Worm (Caenorhabditis elegans) whole organism, dauer: ENCODE data around the gene F55B11.6.
"Not testable (repeated sequence)": the region's sequence is repeated elsewhere in the genome, so short reads cannot be mapped to it uniquely, and the experiment has no call there.

Experiments used
- unc-62 ChIP-seq: sonication (generic microtip); optimal IDR thresholded peaks from 2 replicates; lab custom pipeline; 2017; ENCODE audit warnings: missing biosample characterization, missing genetic modification reagents, missing genetic modification characterization

Gene F55B11.6

ce11 chrIV:14417128-14417527, at the start of gene F55B11.6:
TSS of gene F55B11.6 (minus strand) at chrIV:14417228.
- TF ChIP-seq unc-62 (GFP tag; lab: Kevin White, UChicago) = no peak

DNA sequence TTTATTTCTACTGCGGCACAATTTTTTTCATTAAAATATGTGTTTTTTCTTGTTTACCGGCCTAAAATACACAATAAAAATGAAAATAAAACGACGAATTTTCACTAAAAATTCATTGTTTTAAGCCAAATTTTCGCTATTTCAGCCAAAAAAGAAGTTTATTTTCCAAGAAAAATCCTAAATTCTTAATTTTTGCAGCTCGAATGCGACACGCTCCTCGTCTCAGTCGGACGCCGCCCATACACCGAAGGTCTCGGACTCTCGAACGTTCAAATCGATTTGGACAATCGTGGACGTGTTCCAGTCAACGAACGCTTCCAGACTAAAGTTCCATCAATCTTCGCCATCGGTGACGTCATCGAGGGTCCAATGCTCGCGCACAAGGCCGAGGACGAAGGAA, 49.0 kb upstream of the F55B11.6 start:
- TF ChIP-seq unc-62 (GFP tag; lab: Kevin White, UChicago) = no peak

ce11 chrIV:14464065-14464567, 47.1 kb upstream of the F55B11.6 start, which contains the start of gene dld-1:
TSS of gene dld-1 (plus strand) at chrIV:14464517.
- no peak for TF ChIP-seq unc-62 (GFP tag; lab: Kevin White, UChicago)

DNA sequence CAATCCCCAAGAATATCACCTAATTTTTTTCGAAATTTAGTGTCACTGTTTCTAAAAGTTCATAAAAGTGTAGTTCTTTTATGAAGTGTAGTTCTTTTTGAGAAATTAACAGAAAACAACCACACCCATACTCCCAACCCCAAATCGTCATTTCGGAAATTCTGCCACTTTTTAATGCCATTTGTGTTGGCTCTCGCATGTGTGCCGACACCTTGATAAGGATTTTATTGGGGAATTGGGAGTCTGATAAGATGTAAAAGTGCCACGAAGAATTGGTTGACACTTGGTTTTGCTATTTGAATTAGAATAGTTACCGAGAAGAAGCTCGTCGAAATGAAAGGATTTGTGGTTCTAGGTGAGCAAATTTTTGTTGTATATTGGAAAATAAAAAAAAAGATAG, 39.6 kb upstream of the F55B11.6 start, which contains the start of gene nspg-9:
Gene nspg-9 (plus strand): TSS at position 234 of the 400 bp plus-strand sequence.
- no peak for TF ChIP-seq unc-62 (GFP tag; lab: Kevin White, UChicago)

DNA sequence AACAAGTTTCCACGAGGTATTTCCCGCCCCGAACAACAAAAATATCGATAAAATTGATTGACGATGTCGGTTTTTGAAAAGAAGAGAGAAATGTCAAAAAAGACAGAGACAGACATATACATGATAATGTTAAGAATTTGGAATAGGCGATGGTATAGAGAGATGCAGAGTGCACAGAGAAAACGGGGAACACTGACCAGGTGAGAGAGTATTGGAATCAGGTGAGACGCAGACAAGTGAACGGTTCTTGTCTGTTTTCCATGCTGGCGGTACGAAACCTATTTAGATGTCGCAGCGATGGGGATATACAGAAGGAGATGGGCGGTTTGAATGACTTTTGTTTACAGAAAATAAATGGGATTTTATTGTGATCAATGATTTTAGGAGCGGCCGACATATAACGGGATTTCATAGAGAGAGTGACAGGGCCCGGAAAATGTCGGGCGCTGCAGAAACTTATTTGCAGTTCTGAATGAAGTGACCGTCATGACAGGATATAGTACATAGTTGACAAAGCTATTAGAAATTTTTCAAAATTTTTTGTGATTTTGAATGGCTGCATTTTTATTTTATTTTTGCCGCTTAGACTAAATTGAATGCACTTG, 28.3 kb upstream of the F55B11.6 start:
- TF ChIP-seq unc-62 (GFP tag; lab: Kevin White, UChicago) = no peak

- TF ChIP-seq unc-62 (GFP tag; lab: Kevin White, UChicago) = no peak
Observed at ce11 chrIV:14444077-14444476, 27.0 kb upstream of the F55B11.6 start, which contains the start of gene tra-3. TSS of gene tra-3 (minus strand) at chrIV:14444183.

DNA sequence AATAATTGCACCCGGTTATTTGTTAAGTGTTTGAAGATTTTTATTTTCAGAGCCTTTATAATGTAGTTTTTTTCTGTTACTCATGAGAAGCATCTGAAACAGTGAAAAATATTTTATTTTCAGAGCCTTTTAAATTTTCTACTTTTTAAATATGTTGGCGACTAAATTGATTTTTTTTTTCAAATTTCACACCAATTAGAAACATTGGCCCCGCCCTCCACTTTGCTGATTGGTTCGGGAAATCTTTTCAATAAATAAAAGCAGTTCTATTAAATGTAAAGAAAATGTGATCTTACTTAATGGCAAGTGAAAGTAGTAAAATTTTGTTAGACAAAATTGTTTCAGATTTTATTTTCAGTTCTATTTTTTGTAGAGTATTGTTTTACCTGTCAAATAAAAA, 20.4 kb upstream of the F55B11.6 start:
- no peak for TF ChIP-seq unc-62 (GFP tag; lab: Kevin White, UChicago)

DNA sequence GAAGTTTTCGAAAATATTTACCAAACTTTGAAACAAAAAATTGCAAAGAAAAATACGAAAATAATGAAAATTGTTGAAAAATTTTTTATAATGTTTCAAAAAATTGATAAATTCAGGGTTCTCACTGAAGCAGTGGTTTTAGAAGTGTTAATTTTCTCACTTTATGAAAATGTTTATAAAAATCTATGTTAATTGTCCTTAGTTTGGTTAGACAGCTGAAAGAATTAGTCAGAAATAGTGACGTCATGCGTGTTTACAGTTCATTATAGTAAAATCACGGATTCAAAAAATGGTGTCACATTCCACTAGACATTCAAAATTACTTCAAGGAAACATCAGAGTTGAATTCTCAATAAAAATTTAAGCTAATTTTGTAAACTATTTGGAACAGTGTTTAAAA, 18.9 kb upstream of the F55B11.6 start:
- no peak for TF ChIP-seq unc-62 (GFP tag; lab: Kevin White, UChicago)

DNA sequence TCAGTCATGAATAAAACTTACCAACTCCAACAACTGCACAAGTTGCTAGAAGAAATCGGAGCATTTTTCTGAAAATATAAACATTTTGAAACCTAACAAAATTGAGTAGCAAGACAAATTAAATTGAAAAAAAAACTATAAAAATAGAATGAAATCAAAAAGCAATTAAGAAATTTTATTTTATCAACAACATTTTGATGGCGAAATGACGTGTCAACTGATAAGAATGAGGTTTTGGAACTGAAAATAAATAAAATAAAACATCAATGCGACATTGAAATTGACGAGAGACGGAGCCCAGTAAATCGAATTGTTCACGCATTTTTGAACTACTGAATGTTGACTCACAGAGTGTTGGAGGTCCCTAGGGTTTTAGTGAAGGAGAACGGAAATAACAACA, 13.8 kb upstream of the F55B11.6 start, which contains the start of gene F55B11.4:
Gene F55B11.4 (minus strand): TSS at position 68 of the 400 bp plus-strand sequence.
- no peak for TF ChIP-seq unc-62 (GFP tag; lab: Kevin White, UChicago)

DNA sequence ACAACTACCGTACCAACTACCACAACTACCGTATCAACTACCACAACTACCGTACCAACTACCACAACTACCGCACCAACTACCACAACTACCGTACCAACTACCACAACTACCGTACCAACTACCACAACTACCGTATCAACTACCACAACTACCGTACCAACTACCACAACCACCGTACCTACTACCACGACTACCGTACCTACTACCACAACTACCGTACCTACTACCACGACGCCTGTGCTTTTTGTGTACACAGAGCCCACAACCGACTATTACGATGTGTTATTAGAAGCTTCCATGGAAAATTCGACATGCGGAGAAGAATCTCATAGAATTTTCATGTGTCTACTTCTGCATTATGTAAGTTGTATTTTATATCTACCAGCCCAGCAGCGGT, 10.4 kb upstream of the F55B11.6 start, which contains the start of gene F55B11.5:
Gene F55B11.5 (plus strand): TSS at position 301 of the 400 bp plus-strand sequence.
- not testable (repeated sequence) for TF ChIP-seq unc-62 (GFP tag; lab: Kevin White, UChicago)

- TF ChIP-seq unc-62 (GFP tag; lab: Kevin White, UChicago) = no peak
Observed at ce11 chrIV:14424396-14424795, 7.4 kb upstream of the F55B11.6 start, which contains the start of gene F55B11.3. TSS of gene F55B11.3 (plus strand) at chrIV:14424696.

DNA sequence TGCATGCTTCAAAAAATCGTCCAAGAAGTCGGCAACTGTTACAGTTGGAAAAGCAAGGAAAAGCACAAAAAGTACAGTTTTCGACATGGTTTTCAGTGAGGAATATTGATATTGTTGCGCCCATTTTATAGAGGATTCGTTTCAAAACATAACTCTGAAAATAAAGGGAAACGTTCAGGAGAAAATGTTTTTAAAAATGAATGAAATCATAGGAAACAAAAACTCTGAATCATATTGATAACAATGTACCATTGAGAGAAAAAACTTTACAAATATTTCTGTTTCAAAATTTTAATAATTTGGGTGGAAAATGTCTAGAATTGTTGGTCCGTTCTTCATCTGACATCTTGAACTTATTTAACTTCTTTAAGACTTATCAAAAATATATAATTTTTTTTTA, 6.2 kb upstream of the F55B11.6 start, which contains the start of gene F55B11.2:
Gene F55B11.2 (minus strand): TSS at position 101 of the 400 bp plus-strand sequence.
- TF ChIP-seq unc-62 (GFP tag; lab: Kevin White, UChicago) = no peak

DNA sequence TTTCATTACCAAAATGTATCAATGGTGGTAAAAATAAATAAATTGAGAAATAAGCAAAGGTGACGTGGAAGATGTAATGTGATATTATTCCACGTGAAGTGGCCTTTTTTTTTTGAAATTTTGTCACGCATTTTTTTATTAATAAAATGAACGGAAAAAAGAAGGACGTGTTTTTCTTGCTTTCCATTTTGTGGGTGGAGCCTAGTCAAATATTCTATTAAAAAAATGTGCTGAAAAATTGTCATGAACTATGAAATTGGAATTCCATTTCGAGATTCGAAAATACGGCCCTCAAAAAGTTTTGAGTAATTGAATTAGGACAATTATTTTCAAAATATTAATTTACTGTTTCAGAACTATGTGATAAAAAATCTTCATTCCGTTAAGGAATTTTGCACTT, 4.9 kb upstream of the F55B11.6 start, which contains the start of gene F55B11.7:
Gene F55B11.7 (minus strand): TSS at position 101 of the 400 bp plus-strand sequence.
- no peak for TF ChIP-seq unc-62 (GFP tag; lab: Kevin White, UChicago)

- TF ChIP-seq unc-62 (GFP tag; lab: Kevin White, UChicago) = no peak
Observed at ce11 chrIV:14414200-14414599, 2.8 kb downstream of the F55B11.6 start.

- TF ChIP-seq unc-62 (GFP tag; lab: Kevin White, UChicago) = no peak
Observed at ce11 chrIV:14413386-14413785, 3.6 kb downstream of the F55B11.6 start.

DNA sequence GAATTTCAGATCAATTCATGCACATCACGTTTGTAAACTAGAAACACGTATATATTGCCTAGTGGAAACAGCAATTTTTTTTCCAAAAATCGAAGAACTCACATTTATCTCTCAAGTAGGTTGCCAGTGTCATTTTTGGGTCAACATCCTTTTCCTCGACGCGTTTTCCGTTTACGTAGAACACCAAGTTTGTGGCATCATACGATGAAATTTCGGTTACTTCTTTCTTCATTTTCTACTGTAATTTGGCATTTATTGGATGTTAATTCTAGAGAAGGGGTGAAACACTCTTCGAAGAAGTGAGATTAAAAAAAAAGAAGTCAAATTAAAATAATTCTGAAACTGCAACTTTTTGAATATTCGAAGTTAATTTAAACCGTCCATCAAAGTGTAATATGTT, 4.4 kb downstream of the F55B11.6 start, which contains the start of gene xdh-1:
Gene xdh-1 (minus strand): TSS at position 240 of the 400 bp plus-strand sequence.
- no peak for TF ChIP-seq unc-62 (GFP tag; lab: Kevin White, UChicago)

DNA sequence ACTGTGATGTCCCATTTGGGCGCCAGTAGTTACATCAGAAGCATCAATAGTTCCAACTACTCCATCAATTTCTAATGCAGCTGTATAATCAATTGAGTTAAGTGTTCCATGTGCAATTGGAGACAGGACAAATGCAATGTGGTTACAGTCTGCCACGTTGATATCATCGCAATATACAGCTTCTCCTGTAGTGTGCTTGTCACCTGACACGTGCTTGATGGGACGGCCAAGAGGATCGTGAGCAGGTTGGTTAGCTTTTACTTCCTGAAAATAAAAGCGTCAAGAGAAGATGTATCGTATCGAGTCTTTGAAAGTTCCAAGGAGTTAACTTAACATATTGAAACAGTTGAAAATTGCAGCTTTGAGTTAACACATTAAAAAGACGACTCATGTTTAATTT, 8.5 kb downstream of the F55B11.6 start:
- TF ChIP-seq unc-62 (GFP tag; lab: Kevin White, UChicago) = no peak
